Worm (Caenorhabditis elegans): ENCODE measurements around the gene col-78.

- TF ChIP-seq him-1 (tag; optimal IDR thresholded peaks at IDR 0.05): no peak
- no peak for TF ChIP-seq dao-5 (tag; optimal IDR thresholded peaks at IDR 0.05)
- no peak for TF ChIP-seq W03F9.2 (tag; optimal IDR thresholded peaks at IDR 0.05)
These were observed 15.4 kb downstream of the col-78 start, which contains the start of gene T23G7.3 for ce11 chrII:9167730-9168129.
